Worm (Caenorhabditis elegans) whole organism, young adult: ENCODE results near the gene lgc-19.
A peak's percentile ranks its signal among the peaks of the same experiment; 100 is the strongest.

Experiments used
- F10E7.11 ChIP-seq: sonication (generic microtip); optimal IDR thresholded peaks from 2 replicates; lab custom pipeline; 2017; ENCODE audit warnings: mild to moderate bottlenecking, missing genetic modification characterization, moderate library complexity, missing compliant biosample characterization
- F37B4.10 ChIP-seq: fragments of 200-800 bp; sonication (Bioruptor generic); IDR thresholded peaks from 2 replicates; pipeline ENCODE4 v1.3.6; 2022; ENCODE audit warnings: missing genetic modification characterization, missing compliant biosample characterization
- F57A8.1 ChIP-seq: fragments of 200-800 bp; sonication (Bioruptor generic); optimal IDR thresholded peaks from 2 replicates; lab custom pipeline; 2018; ENCODE audit warnings: mild to moderate bottlenecking, missing genetic modification characterization, moderate library complexity, missing compliant biosample characterization
- F57C9.4 ChIP-seq: sonication (generic microtip); optimal IDR thresholded peaks from 2 replicates; lab custom pipeline; 2017; ENCODE audit warnings: mild to moderate bottlenecking, missing genetic modification characterization, missing compliant biosample characterization
- K12H6.12 ChIP-seq: fragments of 200-800 bp; sonication (Bioruptor generic); optimal IDR thresholded peaks from 2 replicates; lab custom pipeline; 2018; ENCODE audit warnings: mild to moderate bottlenecking, missing genetic modification characterization, missing compliant biosample characterization
- T07F8.4 ChIP-seq: sonication (generic microtip); optimal IDR thresholded peaks from 2 replicates; lab custom pipeline; 2016; ENCODE audit warnings: mild to moderate bottlenecking, missing genetic modification characterization, moderate library complexity, missing compliant biosample characterization
- Y56A3A.18 ChIP-seq: fragments of 200-800 bp; sonication (Bioruptor generic); IDR thresholded peaks from 2 replicates; pipeline ENCODE4 v1.3.6; 2022; ENCODE audit warnings: missing genetic modification reagents, missing genetic modification characterization, missing compliant biosample characterization
- athp-1 ChIP-seq: sonication (generic microtip); optimal IDR thresholded peaks from 2 replicates; lab custom pipeline; 2017; ENCODE audit warnings: mild to moderate bottlenecking, missing genetic modification characterization, missing compliant biosample characterization
- dox-1 ChIP-seq: fragments of 200-800 bp; sonication (Bioruptor generic); IDR thresholded peaks from 2 replicates; pipeline ENCODE4 v1.3.6; 2022; ENCODE audit warnings: missing genetic modification reagents, missing genetic modification characterization, missing compliant biosample characterization
- dpl-1 ChIP-seq: fragments of 150-350 bp; optimal IDR thresholded peaks from 2 replicates; lab custom pipeline; 2014; ENCODE audit warnings: missing biosample characterization, missing genetic modification reagents, missing genetic modification characterization
- fkh-3 ChIP-seq: sonication (generic microtip); optimal IDR thresholded peaks from 2 replicates; lab custom pipeline; 2016; ENCODE audit warnings: mild to moderate bottlenecking, missing genetic modification characterization, missing compliant biosample characterization
- let-607 ChIP-seq, 2 experiments: fragments of 200-800 bp in 1 of 2; sonication (Bioruptor generic) in 1 of 2; sonication (generic microtip) in 1 of 2; optimal IDR thresholded peaks; 2 replicates each; lab custom pipeline; 2016 to 2018; ENCODE audit warnings: mild to moderate bottlenecking in 2 of 2, missing compliant biosample characterization in 2 of 2, missing genetic modification characterization in 2 of 2, moderate library complexity in 2 of 2, missing genotype in 1 of 2
- madf-6 ChIP-seq: fragments of 200-800 bp; sonication (Bioruptor generic); IDR thresholded peaks from 2 replicates; pipeline ENCODE4 v1.3.6; 2022; ENCODE audit warnings: missing genetic modification reagents, missing genetic modification characterization, missing compliant biosample characterization
- mes-4 ChIP-seq: sonication (generic microtip); optimal IDR thresholded peaks from 2 replicates; lab custom pipeline; 2016; ENCODE audit warnings: missing genotype, missing genetic modification characterization, missing compliant biosample characterization
- nfya-2 ChIP-seq: fragments of 200-800 bp; sonication (Bioruptor generic); IDR thresholded peaks from 2 replicates; pipeline ENCODE4 v1.3.6; 2022; ENCODE audit warnings: missing genetic modification reagents, missing genetic modification characterization, missing compliant biosample characterization
- nhr-179 ChIP-seq: sonication (generic microtip); optimal IDR thresholded peaks from 2 replicates; lab custom pipeline; 2016; ENCODE audit warnings: mild to moderate bottlenecking, missing genetic modification characterization, missing compliant biosample characterization
- nhr-80 ChIP-seq: sonication (generic microtip); optimal IDR thresholded peaks from 2 replicates; lab custom pipeline; 2016; ENCODE audit warnings: missing genetic modification characterization, missing compliant biosample characterization
- snpc-1.1 ChIP-seq: sonication (generic microtip); optimal IDR thresholded peaks from 2 replicates; lab custom pipeline; 2017; ENCODE audit warnings: missing genetic modification characterization, mild to moderate bottlenecking, missing compliant biosample characterization, antibody characterized with exemption, moderate library complexity, missing genotype, missing genetic modification reagents; ENCODE audit not compliant: insufficient read depth
- snpc-4 ChIP-seq, 5 experiments: fragments of 150-350 bp in 1 of 5; sonication (generic microtip) in 4 of 5; optimal IDR thresholded peaks; 2 replicates each; lab custom pipeline; 2014 to 2018; ENCODE audit warnings: missing genetic modification characterization in 5 of 5, missing biosample characterization in 3 of 5, antibody characterized with exemption in 2 of 5, mild to moderate bottlenecking in 2 of 5, missing compliant biosample characterization in 2 of 5, missing genotype in 2 of 5, moderate library complexity in 2 of 5, missing genetic modification reagents in 1 of 5
- tbp1 ChIP-seq: fragments of 200-800 bp; sonication (Bioruptor generic); optimal IDR thresholded peaks from 2 replicates; lab custom pipeline; 2018; ENCODE audit warnings: mild to moderate bottlenecking, missing genetic modification characterization, missing compliant biosample characterization
- tbx-9 ChIP-seq: sonication (generic microtip); optimal IDR thresholded peaks from 2 replicates; lab custom pipeline; 2016; ENCODE audit warnings: borderline replicate concordance, missing genetic modification characterization, inconsistent platforms, missing compliant biosample characterization
- unc-130 ChIP-seq: sonication (generic microtip); optimal IDR thresholded peaks from 2 replicates; lab custom pipeline; 2016; ENCODE audit warnings: missing genetic modification reagents, missing genetic modification characterization, missing compliant biosample characterization
- ztf-18 ChIP-seq: sonication (generic microtip); optimal IDR thresholded peaks from 2 replicates; lab custom pipeline; 2016; ENCODE audit warnings: missing genotype, mild to moderate bottlenecking, missing genetic modification characterization, missing compliant biosample characterization
- ztf-22 ChIP-seq: fragments of 200-800 bp; sonication (Bioruptor generic); optimal IDR thresholded peaks from 2 replicates; lab custom pipeline; 2018; ENCODE audit warnings: mild to moderate bottlenecking, missing genetic modification characterization, moderate library complexity, missing compliant biosample characterization
- ztf-26 ChIP-seq: sonication (generic microtip); optimal IDR thresholded peaks from 2 replicates; lab custom pipeline; 2017; ENCODE audit warnings: missing genetic modification characterization, missing compliant biosample characterization

lgc-19 gene

ce11 chrIV:15929831-15930230, 32.7 kb downstream of the lgc-19 start:
- TF ChIP-seq let-607 (tag; optimal IDR thresholded peaks at IDR 0.05; lab: Kevin White, UChicago) (peak; percentile 67 to 84), nhr-80 (tag; lab: Kevin White, UChicago) (peak; percentile 68), snpc-1.1 (tag; lab: Kevin White, UChicago) (no peak), Y56A3A.18 (no peak), ztf-26 (peak; percentile 8), snpc-4 (GFP tag; optimal IDR thresholded peaks at IDR 0.05; lab: Kevin White, UChicago) (no peak), snpc-4 (tag; optimal IDR thresholded peaks at IDR 0.05; lab: Kevin White, UChicago) (peak in 2 of 4 experiments; percentile 19 to 32), tbp1 (GFP tag; lab: Kevin White, UChicago) (peak; percentile 38)
- TF ChIP-seq, all 124 proteins: peak for 5

ce11 chrIV:15926746-15927145, 35.8 kb downstream of the lgc-19 start, which contains the start of gene Y105C5B.8:
Y105C5B.8 (minus strand) TSS chrIV:15926846.
- no peak for TF ChIP-seq ztf-22 (GFP tag; lab: Kevin White, UChicago)
- no peak for TF ChIP-seq dox-1

- TF ChIP-seq F57C9.4 (tag; lab: Kevin White, UChicago) = no peak
- TF ChIP-seq nhr-179 (tag; lab: Kevin White, UChicago) = no peak
- TF ChIP-seq madf-6 (GFP tag; lab: Robert Waterston, UW) = no peak
- no peak for TF ChIP-seq F57A8.1 (GFP tag; lab: Kevin White, UChicago)
- no peak for TF ChIP-seq F37B4.10 (GFP tag; lab: Robert Waterston, UW)
- TF ChIP-seq T07F8.4 = no peak
- no peak for TF ChIP-seq dpl-1
- TF ChIP-seq athp-1 = no peak
- no peak for TF ChIP-seq ztf-18 (tag; lab: Kevin White, UChicago)
- no peak for TF ChIP-seq F10E7.11 (tag; lab: Kevin White, UChicago)
- TF ChIP-seq fkh-3 (tag; lab: Kevin White, UChicago) = no peak
- no peak for TF ChIP-seq nfya-2 (GFP tag; lab: Robert Waterston, UW)
- TF ChIP-seq K12H6.12 (tag; lab: Kevin White, UChicago) = no peak
- no peak for TF ChIP-seq tbx-9
- TF ChIP-seq mes-4 (tag; lab: Kevin White, UChicago) = no peak
These were observed 39.5 kb downstream of the lgc-19 start for ce11 chrIV:15923000-15923399.

ce11 chrIV:15915061-15915460, 47.5 kb downstream of the lgc-19 start:
- TF ChIP-seq snpc-4 (GFP tag; optimal IDR thresholded peaks at IDR 0.05; lab: Kevin White, UChicago) (no peak), snpc-4 (tag; optimal IDR thresholded peaks at IDR 0.05; lab: Kevin White, UChicago) (peak in 2 of 4 experiments; percentile 73 to 85), unc-130 (GFP tag; lab: Kevin White, UChicago) (no peak)

ce11 chrIV:15908251-15908650, 54.3 kb downstream of the lgc-19 start:
- no peak for TF ChIP-seq tbx-9
